Worm (Caenorhabditis elegans) whole organism, L4 larva: Measurements from ENCODE around the gene ttbk-3.

Experiments used
- F10B5.3 ChIP-seq: sonication (generic microtip); optimal IDR thresholded peaks from 2 replicates; lab custom pipeline; 2016; ENCODE audit warnings: mild to moderate bottlenecking, missing genetic modification characterization, missing compliant biosample characterization
- R02D3.7 ChIP-seq: fragments of 150-350 bp; sonication (generic microtip); optimal IDR thresholded peaks from 3 replicates; lab custom pipeline; 2014; ENCODE audit warnings: missing biosample characterization, missing genetic modification characterization
- T26A8.4 ChIP-seq: fragments of 200-800 bp; sonication (Bioruptor generic); IDR thresholded peaks from 2 replicates; pipeline ENCODE4 v1.3.6; 2022; ENCODE audit warnings: missing genetic modification characterization, missing compliant biosample characterization
- Y48G9A.11 ChIP-seq: fragments of 200-800 bp; sonication (Bioruptor generic); IDR thresholded peaks from 2 replicates; pipeline ENCODE4 v1.3.6; 2022; ENCODE audit warnings: missing genetic modification reagents, missing genetic modification characterization, missing compliant biosample characterization
- Y75B8A.6 ChIP-seq: fragments of 200-800 bp; sonication (Bioruptor generic); IDR thresholded peaks from 2 replicates; pipeline ENCODE4 v1.3.6; 2022; ENCODE audit warnings: missing genetic modification reagents, missing genetic modification characterization, missing compliant biosample characterization
- ZK337.2 ChIP-seq: fragments of 200-800 bp; sonication (Bioruptor generic); IDR thresholded peaks from 2 replicates; pipeline ENCODE4 v1.3.6; 2022; ENCODE audit warnings: missing genetic modification reagents, missing genetic modification characterization, missing compliant biosample characterization
- aha-1 ChIP-seq: fragments of 150-350 bp; peaks from one replicate; lab custom pipeline; 2014; ENCODE audit warnings: missing biosample characterization, missing genetic modification characterization
- arid-1 ChIP-seq: fragments of 200-800 bp; sonication (Bioruptor generic); conservative IDR thresholded peaks from 2 replicates; pipeline ENCODE4 v1.3.6; 2022; ENCODE audit warnings: missing genetic modification reagents, missing genetic modification characterization, missing compliant biosample characterization
- attf-4 ChIP-seq: sonication (generic microtip); optimal IDR thresholded peaks from 3 replicates; lab custom pipeline; 2017; ENCODE audit warnings: missing biosample characterization, missing genetic modification characterization
- ceh-28 ChIP-seq: fragments of 150-350 bp; optimal IDR thresholded peaks from 2 replicates; lab custom pipeline; 2014; ENCODE audit warnings: missing biosample characterization, missing genetic modification reagents, missing genetic modification characterization
- ceh-32 ChIP-seq: sonication (generic microtip); optimal IDR thresholded peaks from 2 replicates; lab custom pipeline; 2016; ENCODE audit warnings: mild to moderate bottlenecking, missing genetic modification characterization, missing compliant biosample characterization; ENCODE audit not compliant: poor library complexity
- ceh-44 ChIP-seq: fragments of 200-800 bp; sonication (Bioruptor generic); IDR thresholded peaks from 2 replicates; pipeline ENCODE4 v1.3.6; 2022; ENCODE audit warnings: missing genetic modification reagents, missing genetic modification characterization, missing compliant biosample characterization
- ceh-62 ChIP-seq: sonication (generic microtip); optimal IDR thresholded peaks from 2 replicates; lab custom pipeline; 2017; ENCODE audit warnings: missing biosample characterization, missing genetic modification characterization
- ceh-82 ChIP-seq: sonication (generic microtip); optimal IDR thresholded peaks from 2 replicates; lab custom pipeline; 2017; ENCODE audit warnings: missing biosample characterization, missing genetic modification characterization
- ces-1 ChIP-seq: fragments of 150-350 bp; sonication (generic microtip); optimal IDR thresholded peaks from 4 replicates; lab custom pipeline; 2014; ENCODE audit warnings: missing biosample characterization, missing genetic modification reagents, missing genetic modification characterization
- ctbp-1 ChIP-seq: fragments of 200-800 bp; sonication (Bioruptor generic); IDR thresholded peaks from 2 replicates; pipeline ENCODE4 v1.3.6; 2022; ENCODE audit warnings: missing genetic modification reagents, missing genetic modification characterization, missing compliant biosample characterization
- daf-12 ChIP-seq: fragments of 150-350 bp; optimal IDR thresholded peaks from 2 replicates; lab custom pipeline; 2014; ENCODE audit warnings: missing biosample characterization, missing genetic modification reagents, missing genetic modification characterization
- daf-8 ChIP-seq: fragments of 200-800 bp; sonication (Bioruptor generic); IDR thresholded peaks from 2 replicates; pipeline ENCODE4 v1.3.6; 2022; ENCODE audit warnings: missing genetic modification characterization, missing compliant biosample characterization
- dmd-6 ChIP-seq: fragments of 200-800 bp; sonication (Bioruptor generic); IDR thresholded peaks from 2 replicates; pipeline ENCODE4 v1.3.6; 2022; ENCODE audit warnings: missing genetic modification reagents, missing genetic modification characterization, missing compliant biosample characterization
- duxl-1 ChIP-seq: sonication (generic microtip); optimal IDR thresholded peaks from 2 replicates; lab custom pipeline; 2016; ENCODE audit warnings: mild to moderate bottlenecking, missing genetic modification characterization, moderate library complexity, missing compliant biosample characterization; ENCODE audit not compliant: poor library complexity
- dve-1 ChIP-seq: sonication (generic microtip); optimal IDR thresholded peaks from 2 replicates; lab custom pipeline; 2017; ENCODE audit warnings: antibody characterized with exemption, mild to moderate bottlenecking, missing genetic modification characterization, missing compliant biosample characterization; ENCODE audit not compliant: insufficient read depth
- egl-43 ChIP-seq: fragments of 200-800 bp; sonication (Bioruptor generic); IDR thresholded peaks from 2 replicates; pipeline ENCODE4 v1.3.6; 2022; ENCODE audit warnings: missing genetic modification reagents, missing genetic modification characterization, missing compliant biosample characterization
- fkh-10 ChIP-seq: fragments of 150-350 bp; optimal IDR thresholded peaks from 2 replicates; lab custom pipeline; 2014; ENCODE audit warnings: missing biosample characterization, missing genetic modification reagents, missing genetic modification characterization
- fos-1 ChIP-seq: fragments of 150-350 bp; optimal IDR thresholded peaks from 2 replicates; lab custom pipeline; 2014; ENCODE audit warnings: missing biosample characterization, missing genetic modification characterization
- hlh-11 ChIP-seq: fragments of 200-800 bp; sonication (Bioruptor generic); optimal IDR thresholded peaks from 2 replicates; lab custom pipeline; 2018; ENCODE audit warnings: mild to moderate bottlenecking, missing genetic modification characterization, missing compliant biosample characterization
- hmg-1.1 ChIP-seq: fragments of 200-800 bp; sonication (Bioruptor generic); IDR thresholded peaks from 2 replicates; pipeline ENCODE4 v1.3.6; 2022; ENCODE audit warnings: missing genetic modification reagents, missing genetic modification characterization, missing compliant biosample characterization
- lim-7 ChIP-seq: fragments of 200-800 bp; sonication (Bioruptor generic); IDR thresholded peaks from 2 replicates; pipeline ENCODE4 v1.3.6; 2022; ENCODE audit warnings: missing genetic modification characterization, missing compliant biosample characterization
- lin-1 ChIP-seq: fragments of 200-800 bp; sonication (Bioruptor generic); IDR thresholded peaks from 2 replicates; pipeline ENCODE4 v1.3.6; 2022; ENCODE audit warnings: missing genetic modification reagents, missing genetic modification characterization, missing compliant biosample characterization
- lir-3 ChIP-seq: sonication (generic microtip); optimal IDR thresholded peaks from 2 replicates; lab custom pipeline; 2016; ENCODE audit warnings: mild to moderate bottlenecking, missing genetic modification characterization, missing compliant biosample characterization
- madf-9 ChIP-seq: fragments of 200-800 bp; sonication (Bioruptor generic); conservative IDR thresholded peaks from 2 replicates; pipeline ENCODE4 v1.3.6; 2022; ENCODE audit warnings: missing genetic modification reagents, missing genetic modification characterization, missing compliant biosample characterization
- mdl-1 ChIP-seq, 2 experiments: fragments of 150-350 bp in 1 of 2; sonication (generic microtip) in 1 of 2; optimal IDR thresholded peaks; 2 replicates each; lab custom pipeline; 2014 to 2017; ENCODE audit warnings: missing biosample characterization in 2 of 2, missing genetic modification characterization in 2 of 2
- mes-2 ChIP-seq: sonication (generic microtip); optimal IDR thresholded peaks from 2 replicates; lab custom pipeline; 2016; ENCODE audit warnings: missing genotype, mild to moderate bottlenecking, missing genetic modification characterization, missing compliant biosample characterization; ENCODE audit not compliant: poor library complexity, severe bottlenecking
- mxl-3 ChIP-seq: fragments of 200-800 bp; sonication (Bioruptor generic); optimal IDR thresholded peaks from 2 replicates; lab custom pipeline; 2018; ENCODE audit warnings: mild to moderate bottlenecking, missing genetic modification characterization, missing compliant biosample characterization
- nhr-10 ChIP-seq: fragments of 150-350 bp; optimal IDR thresholded peaks from 2 replicates; lab custom pipeline; 2014; ENCODE audit warnings: missing biosample characterization, missing genetic modification characterization
- nhr-25 ChIP-seq: sonication (generic microtip); optimal IDR thresholded peaks from 2 replicates; lab custom pipeline; 2017; ENCODE audit warnings: missing genetic modification characterization, mild to moderate bottlenecking, missing compliant biosample characterization, antibody characterized with exemption, moderate library complexity, borderline replicate concordance; ENCODE audit not compliant: insufficient read depth
- nhr-28 ChIP-seq: fragments of 150-350 bp; optimal IDR thresholded peaks from 2 replicates; lab custom pipeline; 2014; ENCODE audit warnings: missing biosample characterization, missing genetic modification characterization
- nhr-48 ChIP-seq: sonication (generic microtip); optimal IDR thresholded peaks from 2 replicates; lab custom pipeline; 2016; ENCODE audit warnings: mild to moderate bottlenecking, missing genetic modification characterization, missing compliant biosample characterization
- nhr-76 ChIP-seq: fragments of 150-350 bp; optimal IDR thresholded peaks from 2 replicates; lab custom pipeline; 2014; ENCODE audit warnings: missing biosample characterization, missing genetic modification characterization
- nhr-77 ChIP-seq: fragments of 150-350 bp; optimal IDR thresholded peaks from 2 replicates; lab custom pipeline; 2014; ENCODE audit warnings: missing biosample characterization, missing genetic modification characterization
- php-3 ChIP-seq: fragments of 200-800 bp; sonication (Bioruptor generic); IDR thresholded peaks from 2 replicates; pipeline ENCODE4 v1.3.6; 2022; ENCODE audit warnings: missing genetic modification reagents, missing genetic modification characterization, missing compliant biosample characterization
- rbr-2 ChIP-seq: sonication (generic microtip); optimal IDR thresholded peaks from 2 replicates; lab custom pipeline; 2016; ENCODE audit warnings: missing genotype, missing genetic modification characterization, missing compliant biosample characterization
- saeg-2 ChIP-seq: fragments of 200-800 bp; sonication (Bioruptor generic); IDR thresholded peaks from 2 replicates; pipeline ENCODE4 v1.3.6; 2022; ENCODE audit warnings: missing genetic modification reagents, missing genetic modification characterization, missing compliant biosample characterization
- spr-1 ChIP-seq: sonication (generic microtip); optimal IDR thresholded peaks from 2 replicates; lab custom pipeline; 2016; ENCODE audit warnings: mild to moderate bottlenecking, missing genetic modification characterization, missing compliant biosample characterization
- tag-97 ChIP-seq: fragments of 200-800 bp; sonication (Bioruptor generic); IDR thresholded peaks from 2 replicates; pipeline ENCODE4 v1.3.6; 2022; ENCODE audit warnings: missing genetic modification characterization, missing compliant biosample characterization
- tra-1 ChIP-seq: fragments of 200-800 bp; sonication (Bioruptor generic); IDR thresholded peaks from 2 replicates; pipeline ENCODE4 v1.3.6; 2022; ENCODE audit warnings: missing genetic modification reagents, missing genetic modification characterization, missing compliant biosample characterization
- unc-62 ChIP-seq, 3 experiments: fragments of 150-350 bp in 1 of 3; sonication (generic microtip); optimal IDR thresholded peaks in 2 of 3; peaks in 1 of 3; 1 replicate in 1 of 3; 2 replicates in 2 of 3; lab custom pipeline; 2014 to 2017; ENCODE audit warnings: missing biosample characterization in 3 of 3, missing genetic modification characterization in 3 of 3, missing genetic modification reagents in 3 of 3, missing genotype in 1 of 3
- zip-11 ChIP-seq: fragments of 200-800 bp; sonication (Bioruptor generic); IDR thresholded peaks from 2 replicates; pipeline ENCODE4 v1.3.6; 2022; ENCODE audit warnings: missing genetic modification characterization, missing compliant biosample characterization
- zip-2 ChIP-seq: fragments of 150-350 bp; optimal IDR thresholded peaks from 2 replicates; lab custom pipeline; 2014; ENCODE audit warnings: missing biosample characterization, missing genetic modification characterization
- ztf-11 ChIP-seq: fragments of 150-350 bp; optimal IDR thresholded peaks from 2 replicates; lab custom pipeline; 2014; ENCODE audit warnings: missing biosample characterization, missing genetic modification characterization

The ttbk-3 gene

ce11 chrIV:9913064-9913463, 23.3 kb upstream of the ttbk-3 start:
- TF ChIP-seq hlh-11, result peak; percentile 58
- no peak for TF ChIP-seq ctbp-1 (GFP tag; lab: Robert Waterston, UW)
- no peak for TF ChIP-seq hmg-1.1 (GFP tag; lab: Robert Waterston, UW)
- no peak for TF ChIP-seq php-3
- TF ChIP-seq ceh-28, result no peak
- no peak for TF ChIP-seq tra-1
- TF ChIP-seq mdl-1 (tag; optimal IDR thresholded peaks at IDR 0.05; lab: Kevin White, UChicago), result peak in 1 of 2 experiments; percentile 12
- peak; percentile 54 for TF ChIP-seq mxl-3
- TF ChIP-seq attf-4 (tag; lab: Kevin White, UChicago), result no peak
- TF ChIP-seq spr-1 (tag; lab: Kevin White, UChicago), result peak; percentile 36
- 0 out of 2 replicates have a peak, but pooled peaks have one; percentile 35 for TF ChIP-seq T26A8.4 (GFP tag; lab: Robert Waterston, UW)
- TF ChIP-seq egl-43 (GFP tag; lab: Robert Waterston, UW), result no peak
- TF ChIP-seq lir-3 (tag; lab: Kevin White, UChicago), result no peak
- no peak for TF ChIP-seq daf-8 (GFP tag; lab: Robert Waterston, UW)
- peak; percentile 19 for TF ChIP-seq nhr-48
- no peak for TF ChIP-seq zip-11 (GFP tag; lab: Robert Waterston, UW)
- peak; percentile 21 for TF ChIP-seq aha-1 (tag; lab: Kevin White, UChicago)
- TF ChIP-seq R02D3.7 (tag; lab: Kevin White, UChicago), result no peak
- no peak for TF ChIP-seq unc-62 (GFP tag; optimal IDR thresholded peaks at IDR 0.05 in 1 of 2; lab: Kevin White, UChicago)
- TF ChIP-seq unc-62 (tag; optimal IDR thresholded peaks at IDR 0.05; lab: Kevin White, UChicago), result no peak

- TF ChIP-seq rbr-2 (tag; lab: Kevin White, UChicago) (no peak), ztf-11 (tag; lab: Kevin White, UChicago) (no peak), duxl-1 (tag; lab: Kevin White, UChicago) (no peak), ceh-62 (no peak), Y75B8A.6 (no peak), daf-12 (tag; lab: Kevin White, UChicago) (no peak), ceh-44 (GFP tag; lab: Robert Waterston, UW) (no peak), lin-1 (GFP tag; lab: Robert Waterston, UW) (no peak), mes-2 (no peak), nhr-28 (tag; lab: Kevin White, UChicago) (no peak), fos-1 (tag; lab: Kevin White, UChicago) (no peak), attf-4 (tag; lab: Kevin White, UChicago) (no peak), unc-62 (GFP tag; optimal IDR thresholded peaks at IDR 0.05 in 1 of 2; lab: Kevin White, UChicago) (no peak), unc-62 (tag; optimal IDR thresholded peaks at IDR 0.05; lab: Kevin White, UChicago) (no peak), F10B5.3 (no peak)
These were observed 13.9 kb upstream of the ttbk-3 start, which contains the start of gene best-13 for ce11 chrIV:9903608-9904007. TSS of gene best-13 (plus strand) at chrIV:9903908.

ce11 chrIV:9899227-9899626, 9.5 kb upstream of the ttbk-3 start:
- TF ChIP-seq nhr-10 (tag; lab: Kevin White, UChicago), result no peak
- no peak for TF ChIP-seq spr-1 (tag; lab: Kevin White, UChicago)
- no peak for TF ChIP-seq daf-8 (GFP tag; lab: Robert Waterston, UW)
- TF ChIP-seq ceh-32, result no peak
- TF ChIP-seq nhr-25, result no peak
- TF ChIP-seq nhr-28 (tag; lab: Kevin White, UChicago), result no peak
- TF ChIP-seq madf-9 (GFP tag; lab: Robert Waterston, UW), result no peak
- TF ChIP-seq zip-2, result no peak
- TF ChIP-seq Y48G9A.11, result no peak
- no peak for TF ChIP-seq tag-97 (GFP tag; lab: Robert Waterston, UW)
- no peak for TF ChIP-seq nhr-77 (tag; lab: Kevin White, UChicago)
- TF ChIP-seq dmd-6, result 0 out of 2 replicates have a peak, but pooled peaks have one; percentile 5
- TF ChIP-seq ZK337.2, result no peak
- no peak for TF ChIP-seq nhr-76
- peak; percentile 25 for TF ChIP-seq fkh-10
- no peak for TF ChIP-seq dve-1
- no peak for TF ChIP-seq saeg-2 (GFP tag; lab: Robert Waterston, UW)
- TF ChIP-seq ces-1 (GFP tag; lab: Kevin White, UChicago), result peak; percentile 61
- TF ChIP-seq arid-1 (GFP tag; lab: Robert Waterston, UW), result no peak
- no peak for TF ChIP-seq ceh-82
- peak; percentile 65 for TF ChIP-seq mes-2
- no peak for TF ChIP-seq lim-7
